Worm (Caenorhabditis elegans) whole organism, L1 larva: ENCODE results near the gene C27B7.5.

Source experiments
- C04F5.9 ChIP-seq: sonication (generic microtip); optimal IDR thresholded peaks from 2 replicates; lab custom pipeline; 2016; ENCODE audit warnings: missing genetic modification characterization, missing compliant biosample characterization
- C34B4.2 ChIP-seq: sonication (generic microtip); optimal IDR thresholded peaks from 2 replicates; lab custom pipeline; 2017; ENCODE audit warnings: mild to moderate bottlenecking, missing genetic modification characterization, missing compliant biosample characterization
- aly-2 ChIP-seq: fragments of 150-350 bp; optimal IDR thresholded peaks from 2 replicates; lab custom pipeline; 2014; ENCODE audit warnings: missing biosample characterization, missing genetic modification characterization
- ceh-63 ChIP-seq: fragments of 200-800 bp; sonication (Bioruptor generic); optimal IDR thresholded peaks from 2 replicates; lab custom pipeline; 2018; ENCODE audit warnings: mild to moderate bottlenecking, missing genetic modification characterization, missing compliant biosample characterization
- ceh-8 ChIP-seq: fragments of 200-800 bp; sonication (Bioruptor generic); optimal IDR thresholded peaks from 2 replicates; lab custom pipeline; 2018; ENCODE audit warnings: mild to moderate bottlenecking, missing genetic modification characterization, moderate library complexity, missing compliant biosample characterization
- ceh-82 ChIP-seq, 3 experiments: fragments of 150-350 bp in 1 of 3; sonication (generic microtip) in 2 of 3; optimal IDR thresholded peaks; 2 replicates each; lab custom pipeline; 2014 to 2017; ENCODE audit warnings: missing biosample characterization in 3 of 3, missing genetic modification characterization in 3 of 3
- ces-1 ChIP-seq: fragments of 150-350 bp; optimal IDR thresholded peaks from 2 replicates; lab custom pipeline; 2014; ENCODE audit warnings: missing biosample characterization, missing genetic modification reagents, missing genetic modification characterization
- dpl-1 ChIP-seq, 3 experiments: fragments of 150-350 bp in 2 of 3; sonication (generic microtip) in 1 of 3; optimal IDR thresholded peaks; 2 replicates each; lab custom pipeline; 2014 to 2017; ENCODE audit warnings: missing biosample characterization in 3 of 3, missing genetic modification characterization in 3 of 3, missing genetic modification reagents in 3 of 3
- dsc-1 ChIP-seq: sonication (generic microtip); optimal IDR thresholded peaks from 2 replicates; lab custom pipeline; 2016; ENCODE audit warnings: mild to moderate bottlenecking, missing genetic modification characterization, missing compliant biosample characterization
- efl-1 ChIP-seq, 4 experiments: fragments of 150-350 bp; optimal IDR thresholded peaks in 3 of 4; peaks in 1 of 4; 1 replicate in 1 of 4; 2 replicates in 3 of 4; lab custom pipeline; 2014; ENCODE audit warnings: missing biosample characterization in 2 of 4, missing genetic modification characterization in 2 of 4, missing genetic modification reagents in 2 of 4
- efl-3 ChIP-seq: fragments of 200-800 bp; sonication (Bioruptor generic); optimal IDR thresholded peaks from 2 replicates; lab custom pipeline; 2018; ENCODE audit warnings: mild to moderate bottlenecking, missing genetic modification characterization, missing compliant biosample characterization
- ets-5 ChIP-seq: fragments of 200-800 bp; sonication (Bioruptor generic); IDR thresholded peaks from 2 replicates; pipeline ENCODE4 v1.3.6; 2022; ENCODE audit warnings: missing genetic modification characterization, missing compliant biosample characterization
- fkh-4 ChIP-seq: sonication (generic microtip); optimal IDR thresholded peaks from 2 replicates; lab custom pipeline; 2016; ENCODE audit warnings: missing compliant biosample characterization, missing genetic modification characterization, borderline replicate concordance
- hlh-17 ChIP-seq: fragments of 200-800 bp; sonication (Bioruptor generic); optimal IDR thresholded peaks from 2 replicates; lab custom pipeline; 2018; ENCODE audit warnings: missing genetic modification characterization, mild to moderate bottlenecking, missing compliant biosample characterization, moderate library complexity, borderline replicate concordance
- hlh-4 ChIP-seq: sonication (generic microtip); optimal IDR thresholded peaks from 2 replicates; lab custom pipeline; 2016; ENCODE audit warnings: mild to moderate bottlenecking, missing genetic modification characterization, missing compliant biosample characterization
- irx-1 ChIP-seq: sonication (generic microtip); optimal IDR thresholded peaks from 2 replicates; lab custom pipeline; 2016; ENCODE audit warnings: missing genetic modification characterization, missing compliant biosample characterization
- jun-1 ChIP-seq: fragments of 150-350 bp; optimal IDR thresholded peaks from 2 replicates; lab custom pipeline; 2014; ENCODE audit warnings: missing biosample characterization, missing genetic modification reagents, missing genetic modification characterization
- lir-3 ChIP-seq: sonication (generic microtip); optimal IDR thresholded peaks from 2 replicates; lab custom pipeline; 2016; ENCODE audit warnings: mild to moderate bottlenecking, missing genetic modification characterization, moderate library complexity, missing compliant biosample characterization; ENCODE audit not compliant: poor library complexity
- mdl-1 ChIP-seq, 2 experiments: fragments of 150-350 bp; optimal IDR thresholded peaks; 2 replicates each; lab custom pipeline; 2014 to 2017; ENCODE audit warnings: missing biosample characterization in 2 of 2, missing genetic modification characterization in 2 of 2, inconsistent platforms in 1 of 2
- mef-2 ChIP-seq: fragments of 150-350 bp; optimal IDR thresholded peaks from 2 replicates; lab custom pipeline; 2014; ENCODE audit warnings: missing biosample characterization, missing genetic modification characterization
- nhr-11 ChIP-seq: fragments of 150-350 bp; optimal IDR thresholded peaks from 2 replicates; lab custom pipeline; 2014; ENCODE audit warnings: missing biosample characterization, missing genetic modification characterization
- nhr-237 ChIP-seq: fragments of 150-350 bp; optimal IDR thresholded peaks from 2 replicates; lab custom pipeline; 2014; ENCODE audit warnings: missing biosample characterization, missing genetic modification characterization
- nhr-47 ChIP-seq: sonication (generic microtip); optimal IDR thresholded peaks from 2 replicates; lab custom pipeline; 2016; ENCODE audit warnings: mild to moderate bottlenecking, missing genetic modification characterization, moderate library complexity, missing compliant biosample characterization
- nhr-84 ChIP-seq: sonication (generic microtip); optimal IDR thresholded peaks from 2 replicates; lab custom pipeline; 2017; ENCODE audit warnings: missing biosample characterization, missing genetic modification characterization
- nhr-85 ChIP-seq: sonication (generic microtip); peaks from one replicate; lab custom pipeline; 2016; ENCODE audit warnings: missing genetic modification characterization, inconsistent platforms, missing compliant biosample characterization
- nhr-90 ChIP-seq: sonication (generic microtip); optimal IDR thresholded peaks from 2 replicates; lab custom pipeline; 2016; ENCODE audit warnings: mild to moderate bottlenecking, missing genetic modification characterization, missing compliant biosample characterization; ENCODE audit not compliant: poor library complexity
- pqm-1 ChIP-seq: sonication (generic microtip); optimal IDR thresholded peaks from 3 replicates; lab custom pipeline; 2017; ENCODE audit warnings: missing biosample characterization, missing genetic modification characterization
- rnt-1 ChIP-seq: sonication (generic microtip); optimal IDR thresholded peaks from 2 replicates; lab custom pipeline; 2016; ENCODE audit warnings: mild to moderate bottlenecking, missing genetic modification characterization, moderate library complexity, missing compliant biosample characterization
- skn-1 ChIP-seq: fragments of 150-350 bp; optimal IDR thresholded peaks from 2 replicates; lab custom pipeline; 2014; ENCODE audit warnings: missing biosample characterization, missing genetic modification characterization
- snu-23 ChIP-seq: sonication (generic microtip); optimal IDR thresholded peaks from 2 replicates; lab custom pipeline; 2016; ENCODE audit warnings: missing genetic modification characterization, missing compliant biosample characterization
- sox-4 ChIP-seq: sonication (generic microtip); optimal IDR thresholded peaks from 2 replicates; lab custom pipeline; 2016; ENCODE audit warnings: missing genetic modification characterization, missing compliant biosample characterization
- tbx-2 ChIP-seq: sonication (generic microtip); optimal IDR thresholded peaks from 2 replicates; lab custom pipeline; 2016; ENCODE audit warnings: missing genetic modification characterization, missing compliant biosample characterization
- unc-62 ChIP-seq: fragments of 150-350 bp; optimal IDR thresholded peaks from 2 replicates; lab custom pipeline; 2014; ENCODE audit warnings: missing biosample characterization, missing genetic modification reagents, missing genetic modification characterization
- unc-98 ChIP-seq: fragments of 200-800 bp; sonication (Bioruptor generic); IDR thresholded peaks from 2 replicates; pipeline ENCODE4 v1.3.6; 2022; ENCODE audit warnings: missing genetic modification characterization, missing compliant biosample characterization
- vab-15 ChIP-seq: sonication (generic microtip); optimal IDR thresholded peaks from 2 replicates; lab custom pipeline; 2017; ENCODE audit warnings: missing genotype, mild to moderate bottlenecking, missing genetic modification characterization, missing compliant biosample characterization
- xbp-1 ChIP-seq: sonication (generic microtip); optimal IDR thresholded peaks from 2 replicates; lab custom pipeline; 2016; ENCODE audit warnings: missing genetic modification characterization, missing compliant biosample characterization
- ztf-11 ChIP-seq, 2 experiments: sonication (generic microtip); optimal IDR thresholded peaks; 2 replicates each; lab custom pipeline; 2016 to 2017; ENCODE audit warnings: missing genetic modification characterization in 2 of 2, missing biosample characterization in 1 of 2, missing compliant biosample characterization in 1 of 2
- ztf-4 ChIP-seq: fragments of 150-350 bp; optimal IDR thresholded peaks from 2 replicates; lab custom pipeline; 2014; ENCODE audit warnings: missing biosample characterization, missing genetic modification characterization

C27B7.5 gene

ce11 chrIV:8873847-8874246, 27.6 kb upstream of the C27B7.5 start, which contains the start of gene hdl-2:
TSS of gene hdl-2 (plus strand) at chrIV:8874147.
- no peak for TF ChIP-seq unc-98 (GFP tag; lab: Robert Waterston, UW)
- no peak for TF ChIP-seq mef-2 (tag; lab: Kevin White, UChicago)
- TF ChIP-seq C04F5.9 (tag; lab: Kevin White, UChicago): no peak
- TF ChIP-seq irx-1 (tag; lab: Kevin White, UChicago): no peak
- TF ChIP-seq unc-62 (GFP tag; lab: Kevin White, UChicago): no peak
- no peak for TF ChIP-seq pqm-1
- no peak for TF ChIP-seq nhr-11 (tag; lab: Kevin White, UChicago)
- no peak for TF ChIP-seq dsc-1 (tag; lab: Kevin White, UChicago)
- TF ChIP-seq nhr-84 (tag; lab: Kevin White, UChicago): no peak
- no peak for TF ChIP-seq hlh-4 (tag; lab: Kevin White, UChicago)
- no peak for TF ChIP-seq rnt-1 (tag; lab: Kevin White, UChicago)
- TF ChIP-seq ceh-63 (GFP tag; lab: Kevin White, UChicago): no peak
- TF ChIP-seq efl-3: no peak
- no peak for TF ChIP-seq mdl-1 (tag; optimal IDR thresholded peaks at IDR 0.05; lab: Kevin White, UChicago)
- TF ChIP-seq efl-1 (optimal IDR thresholded peaks at IDR 0.05; lab: Kevin White, UChicago): no peak
- no peak for TF ChIP-seq efl-1 (GFP tag; optimal IDR thresholded peaks at IDR 0.05 in 1 of 2; lab: Kevin White, UChicago)
- no peak for TF ChIP-seq ztf-11 (tag; optimal IDR thresholded peaks at IDR 0.05; lab: Kevin White, UChicago)
- no peak for TF ChIP-seq C34B4.2 (tag; lab: Kevin White, UChicago)
- TF ChIP-seq tbx-2 (tag; lab: Kevin White, UChicago): no peak
- no peak for TF ChIP-seq jun-1 (tag; lab: Kevin White, UChicago)

ce11 chrIV:8879810-8880209, 21.6 kb upstream of the C27B7.5 start, which contains the start of gene npax-4:
TSS of gene npax-4 (minus strand) at chrIV:8879910.
- TF ChIP-seq hlh-4 (tag; lab: Kevin White, UChicago): no peak
- TF ChIP-seq ztf-11 (tag; optimal IDR thresholded peaks at IDR 0.05; lab: Kevin White, UChicago): no peak
- no peak for TF ChIP-seq ztf-4

ce11 chrIV:8881181-8881580, 20.3 kb upstream of the C27B7.5 start, which contains the start of gene C09G9.8:
TSS of gene C09G9.8 (plus strand) at chrIV:8881481.
- TF ChIP-seq ceh-8 (GFP tag; lab: Kevin White, UChicago): no peak
- TF ChIP-seq C34B4.2 (tag; lab: Kevin White, UChicago): no peak
- TF ChIP-seq dsc-1 (tag; lab: Kevin White, UChicago): no peak
- TF ChIP-seq nhr-237 (tag; lab: Kevin White, UChicago): no peak
- TF ChIP-seq ceh-63 (GFP tag; lab: Kevin White, UChicago): no peak
- TF ChIP-seq pqm-1: no peak
- TF ChIP-seq irx-1 (tag; lab: Kevin White, UChicago): no peak
- TF ChIP-seq ztf-4: no peak

ce11 chrIV:8886228-8886627, 15.2 kb upstream of the C27B7.5 start, which contains the start of gene C09G9.5:
TSS of gene C09G9.5 (plus strand) at chrIV:8886528.
- TF ChIP-seq unc-62 (GFP tag; lab: Kevin White, UChicago) (no peak), ceh-8 (GFP tag; lab: Kevin White, UChicago) (no peak), xbp-1 (tag; lab: Kevin White, UChicago) (no peak)

- TF ChIP-seq nhr-85 (tag; lab: Kevin White, UChicago) (peak; percentile 35), fkh-4 (tag; lab: Kevin White, UChicago) (no peak)
- TF ChIP-seq, all 84 proteins: peak for 1
Observed at ce11 chrIV:8888525-8889026, 12.9 kb upstream of the C27B7.5 start, which contains the start of gene oma-1. TSS of gene oma-1 (plus strand) at chrIV:8888976.

ce11 chrIV:8891131-8891530, 10.3 kb upstream of the C27B7.5 start, which contains the start of gene spr-2:
TSS of gene spr-2 (plus strand) at chrIV:8891462.
- TF ChIP-seq vab-15 (tag; lab: Kevin White, UChicago): no peak
- TF ChIP-seq nhr-90 (tag; lab: Kevin White, UChicago): peak; percentile 79
- TF ChIP-seq sox-4 (tag; lab: Kevin White, UChicago): peak; percentile 4
- peak; percentile 5 for TF ChIP-seq mef-2 (tag; lab: Kevin White, UChicago)
- TF ChIP-seq dpl-1 (GFP tag; optimal IDR thresholded peaks at IDR 0.05; lab: Kevin White, UChicago): peak; percentile 84 to 88 (median 87)
- TF ChIP-seq aly-2: peak; percentile 41
- no peak for TF ChIP-seq ets-5 (GFP tag; lab: Robert Waterston, UW)
- peak; percentile 52 for TF ChIP-seq skn-1 (tag; lab: Kevin White, UChicago)
- peak; percentile 78 for TF ChIP-seq tbx-2 (tag; lab: Kevin White, UChicago)
- no peak for TF ChIP-seq hlh-17
- TF ChIP-seq snu-23 (GFP tag; lab: Kevin White, UChicago): peak; percentile 78
- TF ChIP-seq ces-1 (GFP tag; lab: Kevin White, UChicago): no peak
- no peak for TF ChIP-seq lir-3 (tag; lab: Kevin White, UChicago)
- TF ChIP-seq nhr-237 (tag; lab: Kevin White, UChicago): no peak
- peak; percentile 54 for TF ChIP-seq ztf-4
- peak; percentile 81 to 89 for TF ChIP-seq efl-1 (optimal IDR thresholded peaks at IDR 0.05; lab: Kevin White, UChicago)
- TF ChIP-seq efl-1 (GFP tag; optimal IDR thresholded peaks at IDR 0.05 in 1 of 2; lab: Kevin White, UChicago): peak; percentile 86 to 99
- TF ChIP-seq rnt-1 (tag; lab: Kevin White, UChicago): peak; percentile 84
- peak; percentile 21 to 65 (median 54) for TF ChIP-seq ceh-82 (tag; optimal IDR thresholded peaks at IDR 0.05; lab: Kevin White, UChicago)
- peak; percentile 84 for TF ChIP-seq nhr-47 (tag; lab: Kevin White, UChicago)
- TF ChIP-seq fkh-4 (tag; lab: Kevin White, UChicago): no peak
- peak in 1 of 2 experiments; percentile 48 for TF ChIP-seq mdl-1 (tag; optimal IDR thresholded peaks at IDR 0.05; lab: Kevin White, UChicago)
